Fruit fly (Drosophila melanogaster) whole organism, prepupa: ENCODE data around the gene Pif1.

Experiments used
- CG10669 ChIP-seq: fragments of 200-800 bp; sonication (Bioruptor generic); optimal IDR thresholded peaks from 3 replicates; lab custom pipeline; 2018; ENCODE audit warnings: missing biosample characterization, mild to moderate bottlenecking, missing genetic modification characterization, moderate library complexity
- CG11294 ChIP-seq: fragments of 200-800 bp; sonication (Bioruptor generic); IDR thresholded peaks from 2 replicates; pipeline ENCODE4 v1.3.6; 2022; ENCODE audit warnings: missing biosample characterization, missing genetic modification characterization
- CG11762 ChIP-seq: fragments of 200-800 bp; sonication (Bioruptor generic); optimal IDR thresholded peaks from 3 replicates; lab custom pipeline; 2016; ENCODE audit warnings: missing biosample characterization, missing genetic modification characterization; ENCODE audit not compliant: insufficient read depth
- CG1621 ChIP-seq: fragments of 200-800 bp; sonication (Bioruptor generic); optimal IDR thresholded peaks from 3 replicates; lab custom pipeline; 2018; ENCODE audit warnings: missing biosample characterization, mild to moderate bottlenecking, missing genetic modification characterization
- CG32006 ChIP-seq: fragments of 200-800 bp; sonication (Bioruptor generic); optimal IDR thresholded peaks from 3 replicates; lab custom pipeline; 2017; ENCODE audit warnings: missing biosample characterization, mild to moderate bottlenecking, missing genetic modification characterization
- CG34406 ChIP-seq: fragments of 200-800 bp; sonication (Bioruptor generic); optimal IDR thresholded peaks from 3 replicates; lab custom pipeline; 2016; ENCODE audit warnings: missing biosample characterization, missing genetic modification characterization
- CG4318 ChIP-seq: fragments of 200-800 bp; sonication (Bioruptor generic); optimal IDR thresholded peaks from 3 replicates; lab custom pipeline; 2017; ENCODE audit warnings: missing biosample characterization, mild to moderate bottlenecking, missing genetic modification characterization
- CG6276 ChIP-seq: fragments of 200-800 bp; sonication (Bioruptor generic); optimal IDR thresholded peaks from 2 replicates; lab custom pipeline; 2017; ENCODE audit warnings: missing biosample characterization, mild to moderate bottlenecking, missing genetic modification characterization
- CG6808 ChIP-seq: fragments of 200-800 bp; sonication (Bioruptor generic); optimal IDR thresholded peaks from 3 replicates; lab custom pipeline; 2017; ENCODE audit warnings: missing biosample characterization, missing genetic modification characterization, mild to moderate bottlenecking, moderate library complexity, missing genetic modification reagents
- CG6854 ChIP-seq: fragments of 200-800 bp; sonication (Bioruptor generic); optimal IDR thresholded peaks from 2 replicates; lab custom pipeline; 2017; ENCODE audit warnings: missing biosample characterization, mild to moderate bottlenecking, missing genetic modification characterization
- CG7368 ChIP-seq: fragments of 200-800 bp; sonication (Bioruptor generic); optimal IDR thresholded peaks from 3 replicates; lab custom pipeline; 2016; ENCODE audit warnings: missing biosample characterization, missing genetic modification characterization
- CG8632 ChIP-seq: fragments of 200-800 bp; sonication (Bioruptor generic); optimal IDR thresholded peaks from 3 replicates; lab custom pipeline; 2016; ENCODE audit warnings: missing biosample characterization, missing genetic modification characterization
- CG9139 ChIP-seq: fragments of 200-800 bp; sonication (Bioruptor generic); optimal IDR thresholded peaks from 3 replicates; lab custom pipeline; 2017; ENCODE audit warnings: missing biosample characterization, mild to moderate bottlenecking, missing genetic modification characterization
- Eip78C ChIP-seq: fragments of 200-800 bp; sonication (Bioruptor generic); peaks from one replicate; lab custom pipeline; 2016; ENCODE audit warnings: missing biosample characterization, missing genetic modification characterization
- Eip93F ChIP-seq: fragments of 200-800 bp; sonication (Bioruptor generic); optimal IDR thresholded peaks from 2 replicates; lab custom pipeline; 2016; ENCODE audit warnings: missing biosample characterization, mild to moderate bottlenecking, missing genetic modification characterization
- Ets21C ChIP-seq: fragments of 200-800 bp; sonication (Bioruptor generic); optimal IDR thresholded peaks from 3 replicates; lab custom pipeline; 2016; ENCODE audit warnings: missing biosample characterization, missing genetic modification characterization
- Ets96B ChIP-seq: fragments of 200-800 bp; optimal IDR thresholded peaks from 2 replicates; lab custom pipeline; 2019; ENCODE audit warnings: missing biosample characterization, mild to moderate bottlenecking, missing genetic modification characterization, moderate library complexity
- Gug ChIP-seq: fragments of 200-800 bp; sonication (Bioruptor generic); IDR thresholded peaks from 2 replicates; pipeline ENCODE4 v1.3.6; 2022; ENCODE audit warnings: missing biosample characterization, missing genetic modification characterization
- Hr39 ChIP-seq: fragments of 200-800 bp; sonication (Bioruptor generic); optimal IDR thresholded peaks from 2 replicates; lab custom pipeline; 2016; ENCODE audit warnings: missing biosample characterization, missing genetic modification characterization
- Lpt ChIP-seq: fragments of 200-800 bp; sonication (Bioruptor generic); optimal IDR thresholded peaks from 3 replicates; lab custom pipeline; 2016; ENCODE audit warnings: missing biosample characterization, missing genetic modification characterization
- Met ChIP-seq: fragments of 200-800 bp; sonication (Bioruptor generic); optimal IDR thresholded peaks from 3 replicates; lab custom pipeline; 2016; ENCODE audit warnings: missing biosample characterization, missing genetic modification characterization
- OdsH ChIP-seq: fragments of 200-800 bp; sonication (Bioruptor generic); optimal IDR thresholded peaks from 3 replicates; lab custom pipeline; 2016; ENCODE audit warnings: missing biosample characterization, missing genetic modification characterization
- Sox102F ChIP-seq: fragments of 200-800 bp; sonication (Bioruptor generic); optimal IDR thresholded peaks from 2 replicates; lab custom pipeline; 2016; ENCODE audit warnings: missing biosample characterization, mild to moderate bottlenecking, missing genetic modification characterization
- Sox14 ChIP-seq: fragments of 200-800 bp; sonication (Bioruptor generic); optimal IDR thresholded peaks from 3 replicates; lab custom pipeline; 2016; ENCODE audit warnings: missing biosample characterization, missing genetic modification characterization
- Sox15 ChIP-seq: fragments of 200-800 bp; sonication (Bioruptor generic); optimal IDR thresholded peaks from 3 replicates; lab custom pipeline; 2016; ENCODE audit warnings: missing biosample characterization, missing genetic modification characterization
- achi ChIP-seq: fragments of 200-800 bp; sonication (Bioruptor generic); optimal IDR thresholded peaks from 3 replicates; lab custom pipeline; 2016; ENCODE audit warnings: missing biosample characterization, missing genetic modification characterization
- cyc ChIP-seq: fragments of 200-800 bp; sonication (Bioruptor generic); optimal IDR thresholded peaks from 3 replicates; lab custom pipeline; 2016; ENCODE audit warnings: missing biosample characterization, missing genetic modification characterization
- esn ChIP-seq: fragments of 200-800 bp; sonication (Bioruptor generic); optimal IDR thresholded peaks from 2 replicates; lab custom pipeline; 2016; ENCODE audit warnings: missing biosample characterization, mild to moderate bottlenecking, missing genetic modification characterization, moderate library complexity
- fd59A ChIP-seq: fragments of 200-800 bp; sonication (Bioruptor generic); optimal IDR thresholded peaks from 2 replicates; lab custom pipeline; 2017; ENCODE audit warnings: missing biosample characterization, mild to moderate bottlenecking, missing genetic modification characterization, missing genetic modification reagents
- fd85E ChIP-seq: fragments of 200-800 bp; sonication (Bioruptor generic); optimal IDR thresholded peaks from 3 replicates; lab custom pipeline; 2016; ENCODE audit warnings: missing biosample characterization, missing genetic modification characterization
- fkh ChIP-seq: fragments of 200-800 bp; sonication (Bioruptor generic); optimal IDR thresholded peaks from 3 replicates; lab custom pipeline; 2017; ENCODE audit warnings: missing biosample characterization, mild to moderate bottlenecking, missing genetic modification characterization, moderate library complexity
- lz ChIP-seq: fragments of 200-800 bp; sonication (Bioruptor generic); optimal IDR thresholded peaks from 3 replicates; lab custom pipeline; 2016; ENCODE audit warnings: missing biosample characterization, missing genetic modification characterization
- net ChIP-seq: fragments of 200-800 bp; sonication (Bioruptor generic); optimal IDR thresholded peaks from 3 replicates; lab custom pipeline; 2016; ENCODE audit warnings: missing biosample characterization, missing genetic modification characterization
- pdm3 ChIP-seq: fragments of 200-800 bp; sonication (Bioruptor generic); optimal IDR thresholded peaks from 3 replicates; lab custom pipeline; 2016; ENCODE audit warnings: missing biosample characterization, missing genetic modification characterization
- salr ChIP-seq, 2 experiments: fragments of 200-800 bp; sonication (Bioruptor generic); optimal IDR thresholded peaks; 3 replicates each; lab custom pipeline; 2016 to 2018; ENCODE audit warnings: missing biosample characterization in 2 of 2, missing genetic modification characterization in 2 of 2, mild to moderate bottlenecking in 1 of 2
- spab ChIP-seq: fragments of 200-800 bp; sonication (Bioruptor generic); optimal IDR thresholded peaks from 2 replicates; lab custom pipeline; 2017; ENCODE audit warnings: missing biosample characterization, mild to moderate bottlenecking, missing genetic modification characterization, missing genetic modification reagents
- ss ChIP-seq, 2 experiments: fragments of 200-800 bp; sonication (Bioruptor generic); optimal IDR thresholded peaks; 2 replicates in 1 of 2; 3 replicates in 1 of 2; lab custom pipeline; 2017 to 2018; ENCODE audit warnings: mild to moderate bottlenecking in 2 of 2, missing biosample characterization in 2 of 2, missing genetic modification characterization in 2 of 2, moderate library complexity in 1 of 2
- svp ChIP-seq: fragments of 200-800 bp; sonication (Bioruptor generic); peaks from one replicate; lab custom pipeline; 2016; ENCODE audit warnings: missing biosample characterization, missing genetic modification characterization
- topi ChIP-seq: fragments of 200-800 bp; sonication (Bioruptor generic); optimal IDR thresholded peaks from 3 replicates; lab custom pipeline; 2016; ENCODE audit warnings: missing biosample characterization, missing genetic modification characterization
- vri ChIP-seq: fragments of 200-800 bp; sonication (Bioruptor generic); optimal IDR thresholded peaks from 3 replicates; lab custom pipeline; 2016; ENCODE audit warnings: missing biosample characterization, mild to moderate bottlenecking, missing genetic modification characterization

Pif1 gene

DNA sequence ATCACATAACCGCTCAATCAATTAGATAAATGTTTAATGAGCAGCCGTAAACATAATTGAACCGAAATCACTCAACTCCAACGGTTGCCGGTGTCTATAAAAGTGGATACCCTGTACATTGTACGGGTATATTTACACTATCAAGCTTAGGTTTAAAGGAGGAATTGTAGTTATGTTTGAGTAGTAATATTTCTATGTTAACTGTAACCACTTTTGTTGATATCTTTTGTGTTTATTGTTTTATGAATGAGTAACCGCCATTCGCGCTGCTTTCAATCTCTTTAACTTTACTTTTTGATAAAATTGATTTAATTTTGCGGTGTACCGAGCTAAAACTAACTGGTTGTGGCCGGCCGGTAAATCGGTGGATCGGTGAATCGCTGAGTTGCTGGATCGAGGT, 12.2 kb upstream of the Pif1 start (continued):
- TF ChIP-seq Eip78C (GFP tag; lab: Kevin White, UChicago) = peak; percentile 81
- TF ChIP-seq ss (GFP tag; optimal IDR thresholded peaks at IDR 0.05; lab: Kevin White, UChicago) = no peak
- no peak for TF ChIP-seq CG8632 (GFP tag; lab: Kevin White, UChicago)
- TF ChIP-seq CG7368 (GFP tag; lab: Kevin White, UChicago) = no peak
- no peak for TF ChIP-seq Sox15
- peak; percentile 35 for TF ChIP-seq achi
- TF ChIP-seq CG9139 (GFP tag; lab: Kevin White, UChicago) = no peak
- no peak for TF ChIP-seq salr (GFP tag; optimal IDR thresholded peaks at IDR 0.05; lab: Kevin White, UChicago)
- TF ChIP-seq esn (GFP tag; lab: Kevin White, UChicago) = no peak
- no peak for TF ChIP-seq CG1621 (tag; lab: Kevin White, UChicago)
- no peak for TF ChIP-seq Ets21C
- TF ChIP-seq CG6854 (GFP tag; lab: Kevin White, UChicago) = no peak
- peak; percentile 0 for TF ChIP-seq topi (GFP tag; lab: Kevin White, UChicago)
- peak; percentile 9 for TF ChIP-seq Hr39 (GFP tag; lab: Kevin White, UChicago)
- TF ChIP-seq CG6276 (GFP tag; lab: Kevin White, UChicago) = peak; percentile 78
- peak; percentile 50 for TF ChIP-seq CG11294
- TF ChIP-seq Sox102F = no peak
- TF ChIP-seq Gug (GFP tag; lab: Robert Waterston, UW) = peak; percentile 53; the same call in 1 of the 2 replicates

dm6 chr2L:3480443-3480839, 10.6 kb upstream of the Pif1 start:
- TF ChIP-seq Eip78C (GFP tag; lab: Kevin White, UChicago) (peak; percentile 41), esn (GFP tag; lab: Kevin White, UChicago) (peak; percentile 8), svp (peak; percentile 55), pdm3 (GFP tag; lab: Kevin White, UChicago) (peak; percentile 21), Gug (GFP tag; lab: Robert Waterston, UW) (no peak), CG11762 (GFP tag; lab: Kevin White, UChicago) (no peak)

DNA sequence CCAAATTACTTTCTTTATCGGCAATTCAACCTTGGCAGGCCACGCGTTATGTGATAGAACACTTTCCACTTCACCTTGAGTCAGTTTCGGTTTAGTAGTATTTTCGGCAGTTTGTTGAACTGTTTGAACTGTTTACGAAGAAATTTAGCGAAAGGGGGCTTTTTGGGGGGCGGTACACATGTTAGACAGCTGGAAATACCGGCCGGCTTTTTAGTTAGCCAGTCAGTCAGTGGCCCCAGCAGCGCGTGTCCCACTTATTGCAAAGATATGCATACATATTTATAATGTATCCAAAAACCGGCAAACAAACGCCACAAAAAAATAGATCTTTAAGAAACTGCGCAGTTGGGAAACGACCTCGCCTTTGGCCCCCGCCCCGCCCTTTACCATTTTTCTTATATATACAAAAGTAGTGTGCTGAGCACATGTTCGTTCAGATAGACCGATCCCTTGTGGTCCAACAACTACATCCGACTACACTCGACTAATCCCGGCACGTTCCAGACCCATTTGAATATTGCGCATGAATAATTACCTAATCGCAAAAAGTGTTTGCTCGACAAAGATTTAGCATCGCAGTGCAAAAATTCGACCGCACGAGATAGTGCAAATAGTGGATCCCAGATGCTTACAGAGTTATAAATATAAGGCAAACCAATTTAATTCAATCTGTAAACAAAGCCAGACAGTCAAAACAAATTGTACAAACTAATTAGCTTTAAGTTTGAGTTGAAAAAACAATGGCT, 10.1 kb upstream of the Pif1 start:
- peak; percentile 50 for TF ChIP-seq svp
- TF ChIP-seq fkh (GFP tag; lab: Kevin White, UChicago) = peak; percentile 12
- no peak for TF ChIP-seq salr (GFP tag; optimal IDR thresholded peaks at IDR 0.05; lab: Kevin White, UChicago)
- peak; percentile 46 for TF ChIP-seq vri (GFP tag; lab: Kevin White, UChicago)
- TF ChIP-seq Met (GFP tag; lab: Kevin White, UChicago) = no peak

DNA sequence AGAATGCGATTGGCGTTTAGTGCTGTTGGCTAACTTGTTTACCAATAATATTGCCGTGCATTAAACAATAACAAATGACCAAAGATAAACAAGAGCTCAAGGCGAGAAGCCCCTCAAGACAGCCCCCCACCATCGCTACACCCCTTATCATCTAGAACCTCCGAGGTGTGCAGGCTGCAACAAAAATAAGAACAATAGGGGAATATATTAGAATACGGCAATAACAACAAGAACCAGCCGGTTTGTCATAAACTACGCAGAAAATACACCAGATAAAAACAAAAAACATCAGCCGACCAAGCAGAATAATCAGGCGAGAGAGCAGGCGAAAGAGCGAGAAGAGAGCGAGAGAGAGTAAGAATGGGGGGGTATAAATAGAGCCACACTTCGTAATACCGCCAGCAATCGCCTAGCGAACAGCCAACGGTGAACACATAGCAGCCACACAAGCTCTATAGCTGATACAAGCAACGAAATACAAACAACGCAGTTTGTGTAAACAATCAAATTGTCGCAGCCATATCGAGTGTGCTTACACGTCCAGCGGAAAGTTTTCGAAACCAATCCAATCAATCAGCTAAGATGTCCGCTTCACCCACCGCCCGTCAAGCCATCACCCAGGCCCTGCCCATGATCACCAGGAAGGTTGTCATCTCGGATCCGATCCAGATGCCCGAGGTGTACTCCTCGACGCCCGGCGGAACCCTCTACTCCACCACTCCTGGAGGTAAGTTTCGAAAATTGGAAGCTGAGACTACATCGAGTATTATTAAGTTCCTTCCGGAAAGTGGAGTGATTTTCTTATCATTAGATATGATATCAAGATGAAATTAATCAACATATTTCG, 8.5 kb upstream of the Pif1 start, which contains the start of gene Thor:
TSS of gene Thor (plus strand) at position 401 of the 847 bp plus-strand sequence.
- no peak for TF ChIP-seq CG32006 (GFP tag; lab: Kevin White, UChicago)
- TF ChIP-seq CG4318 (GFP tag; lab: Kevin White, UChicago) = no peak
- peak; percentile 44 for TF ChIP-seq CG6808 (GFP tag; lab: Kevin White, UChicago)
- TF ChIP-seq Sox14 (GFP tag; lab: Kevin White, UChicago) = peak; percentile 11
- TF ChIP-seq topi (GFP tag; lab: Kevin White, UChicago) = peak; percentile 43
- TF ChIP-seq Lpt = no peak
- TF ChIP-seq net (GFP tag; lab: Kevin White, UChicago) = peak; percentile 45
- TF ChIP-seq CG10669 (GFP tag; lab: Kevin White, UChicago) = no peak
- peak; percentile 79 for TF ChIP-seq Eip78C (GFP tag; lab: Kevin White, UChicago)
- TF ChIP-seq CG6854 (GFP tag; lab: Kevin White, UChicago) = peak; percentile 30
- peak; percentile 79 for TF ChIP-seq svp
- peak; percentile 98 for TF ChIP-seq fkh (GFP tag; lab: Kevin White, UChicago)
- TF ChIP-seq CG9139 (GFP tag; lab: Kevin White, UChicago) = peak; percentile 79
- no peak for TF ChIP-seq fd59A (GFP tag; lab: Kevin White, UChicago)
- TF ChIP-seq spab = no peak
- TF ChIP-seq CG11294 = peak; percentile 10; the same call in 1 of the 2 replicates
- TF ChIP-seq CG34406 = no peak
- no peak for TF ChIP-seq Eip93F (GFP tag; lab: Kevin White, UChicago)
- no peak for TF ChIP-seq pdm3 (GFP tag; lab: Kevin White, UChicago)
- TF ChIP-seq lz (GFP tag; lab: Kevin White, UChicago) = no peak
- TF ChIP-seq CG11762 (GFP tag; lab: Kevin White, UChicago) = peak; percentile 40
- TF ChIP-seq Met (GFP tag; lab: Kevin White, UChicago) = peak; percentile 17
- no peak for TF ChIP-seq Ets21C
- TF ChIP-seq cyc (GFP tag; lab: Kevin White, UChicago) = no peak
- peak; percentile 38 for TF ChIP-seq fd85E (GFP tag; lab: Kevin White, UChicago)
- TF ChIP-seq OdsH (GFP tag; lab: Kevin White, UChicago) = no peak
- TF ChIP-seq Ets96B (tag; lab: Kevin White, UChicago) = no peak
